Fruit fly (Drosophila melanogaster) whole organism, prepupa: ENCODE data around the gene CG34132.

Source experiments
- Blimp-1 ChIP-seq: fragments of 200-800 bp; sonication (Bioruptor generic); optimal IDR thresholded peaks from 3 replicates; lab custom pipeline; 2017; ENCODE audit warnings: missing biosample characterization, missing genetic modification characterization, mild to moderate bottlenecking, moderate library complexity, missing genetic modification reagents
- CG10631 ChIP-seq: fragments of 200-800 bp; sonication (Bioruptor generic); optimal IDR thresholded peaks from 2 replicates; lab custom pipeline; 2016; ENCODE audit warnings: missing biosample characterization, missing genetic modification characterization
- CG10669 ChIP-seq: fragments of 200-800 bp; sonication (Bioruptor generic); optimal IDR thresholded peaks from 3 replicates; lab custom pipeline; 2018; ENCODE audit warnings: missing biosample characterization, mild to moderate bottlenecking, missing genetic modification characterization, moderate library complexity
- CG11294 ChIP-seq: fragments of 200-800 bp; sonication (Bioruptor generic); IDR thresholded peaks from 2 replicates; pipeline ENCODE4 v1.3.6; 2022; ENCODE audit warnings: missing biosample characterization, missing genetic modification characterization
- CG1621 ChIP-seq: fragments of 200-800 bp; sonication (Bioruptor generic); optimal IDR thresholded peaks from 3 replicates; lab custom pipeline; 2018; ENCODE audit warnings: missing biosample characterization, mild to moderate bottlenecking, missing genetic modification characterization
- CG16779 ChIP-seq: fragments of 200-800 bp; sonication (Bioruptor generic); optimal IDR thresholded peaks from 3 replicates; lab custom pipeline; 2017; ENCODE audit warnings: missing biosample characterization, mild to moderate bottlenecking, missing genetic modification characterization
- CG3032 ChIP-seq: fragments of 200-800 bp; optimal IDR thresholded peaks from 2 replicates; lab custom pipeline; 2019; ENCODE audit warnings: missing biosample characterization, mild to moderate bottlenecking, missing genetic modification characterization, moderate library complexity
- CG31627 ChIP-seq: fragments of 200-800 bp; sonication (Bioruptor generic); optimal IDR thresholded peaks from 3 replicates; lab custom pipeline; 2016; ENCODE audit warnings: missing biosample characterization, missing genetic modification characterization
- CG34406 ChIP-seq: fragments of 200-800 bp; sonication (Bioruptor generic); optimal IDR thresholded peaks from 3 replicates; lab custom pipeline; 2016; ENCODE audit warnings: missing biosample characterization, missing genetic modification characterization
- CG6163 ChIP-seq: fragments of 200-800 bp; sonication (Bioruptor generic); IDR thresholded peaks from 3 replicates; pipeline ENCODE4 v1.3.6; 2022; ENCODE audit warnings: missing biosample characterization, missing genetic modification characterization
- CG6276 ChIP-seq: fragments of 200-800 bp; sonication (Bioruptor generic); optimal IDR thresholded peaks from 2 replicates; lab custom pipeline; 2017; ENCODE audit warnings: missing biosample characterization, mild to moderate bottlenecking, missing genetic modification characterization
- CG6808 ChIP-seq: fragments of 200-800 bp; sonication (Bioruptor generic); optimal IDR thresholded peaks from 3 replicates; lab custom pipeline; 2017; ENCODE audit warnings: missing biosample characterization, missing genetic modification characterization, mild to moderate bottlenecking, moderate library complexity, missing genetic modification reagents
- CG7368 ChIP-seq: fragments of 200-800 bp; sonication (Bioruptor generic); optimal IDR thresholded peaks from 3 replicates; lab custom pipeline; 2016; ENCODE audit warnings: missing biosample characterization, missing genetic modification characterization
- CG8319 ChIP-seq: fragments of 200-800 bp; sonication (Bioruptor generic); optimal IDR thresholded peaks from 3 replicates; lab custom pipeline; 2016; ENCODE audit warnings: missing biosample characterization, missing genetic modification characterization
- CG9139 ChIP-seq: fragments of 200-800 bp; sonication (Bioruptor generic); optimal IDR thresholded peaks from 3 replicates; lab custom pipeline; 2017; ENCODE audit warnings: missing biosample characterization, mild to moderate bottlenecking, missing genetic modification characterization
- Eip78C ChIP-seq: fragments of 200-800 bp; sonication (Bioruptor generic); peaks from one replicate; lab custom pipeline; 2016; ENCODE audit warnings: missing biosample characterization, missing genetic modification characterization
- Ets21C ChIP-seq: fragments of 200-800 bp; sonication (Bioruptor generic); optimal IDR thresholded peaks from 3 replicates; lab custom pipeline; 2016; ENCODE audit warnings: missing biosample characterization, missing genetic modification characterization
- Gug ChIP-seq: fragments of 200-800 bp; sonication (Bioruptor generic); IDR thresholded peaks from 2 replicates; pipeline ENCODE4 v1.3.6; 2022; ENCODE audit warnings: missing biosample characterization, missing genetic modification characterization
- Hr38 ChIP-seq: sonication (Bioruptor generic); optimal IDR thresholded peaks from 2 replicates; lab custom pipeline; 2016; ENCODE audit warnings: missing biosample characterization, missing genetic modification characterization
- Hr39 ChIP-seq: fragments of 200-800 bp; sonication (Bioruptor generic); optimal IDR thresholded peaks from 2 replicates; lab custom pipeline; 2016; ENCODE audit warnings: missing biosample characterization, missing genetic modification characterization
- Hr4 ChIP-seq: fragments of 200-800 bp; sonication (Bioruptor generic); optimal IDR thresholded peaks from 3 replicates; lab custom pipeline; 2016; ENCODE audit warnings: missing biosample characterization, missing genetic modification characterization
- Lpt ChIP-seq: fragments of 200-800 bp; sonication (Bioruptor generic); optimal IDR thresholded peaks from 3 replicates; lab custom pipeline; 2016; ENCODE audit warnings: missing biosample characterization, missing genetic modification characterization
- Met ChIP-seq: fragments of 200-800 bp; sonication (Bioruptor generic); optimal IDR thresholded peaks from 3 replicates; lab custom pipeline; 2016; ENCODE audit warnings: missing biosample characterization, missing genetic modification characterization
- OdsH ChIP-seq: fragments of 200-800 bp; sonication (Bioruptor generic); optimal IDR thresholded peaks from 3 replicates; lab custom pipeline; 2016; ENCODE audit warnings: missing biosample characterization, missing genetic modification characterization
- Smox ChIP-seq: fragments of 200-800 bp; sonication (Bioruptor generic); optimal IDR thresholded peaks from 3 replicates; lab custom pipeline; 2016; ENCODE audit warnings: missing biosample characterization, missing genetic modification characterization
- Sox14 ChIP-seq: fragments of 200-800 bp; sonication (Bioruptor generic); optimal IDR thresholded peaks from 3 replicates; lab custom pipeline; 2016; ENCODE audit warnings: missing biosample characterization, missing genetic modification characterization
- achi ChIP-seq: fragments of 200-800 bp; sonication (Bioruptor generic); optimal IDR thresholded peaks from 3 replicates; lab custom pipeline; 2016; ENCODE audit warnings: missing biosample characterization, missing genetic modification characterization
- acj6 ChIP-seq: fragments of 200-800 bp; sonication (Bioruptor generic); optimal IDR thresholded peaks from 3 replicates; lab custom pipeline; 2016; ENCODE audit warnings: missing biosample characterization, missing genetic modification characterization
- cyc ChIP-seq: fragments of 200-800 bp; sonication (Bioruptor generic); optimal IDR thresholded peaks from 3 replicates; lab custom pipeline; 2016; ENCODE audit warnings: missing biosample characterization, missing genetic modification characterization
- dac ChIP-seq: fragments of 200-800 bp; sonication (Bioruptor generic); optimal IDR thresholded peaks from 2 replicates; lab custom pipeline; 2017; ENCODE audit warnings: missing biosample characterization, mild to moderate bottlenecking, missing genetic modification characterization
- dsx ChIP-seq: fragments of 200-800 bp; optimal IDR thresholded peaks from 3 replicates; lab custom pipeline; 2019; ENCODE audit warnings: missing biosample characterization, mild to moderate bottlenecking, missing genetic modification characterization, moderate library complexity; ENCODE audit not compliant: poor library complexity, severe bottlenecking
- eg ChIP-seq: fragments of 200-800 bp; sonication (Bioruptor generic); IDR thresholded peaks from 3 replicates; pipeline ENCODE4 v1.3.6; 2022; ENCODE audit warnings: missing biosample characterization, missing genetic modification characterization
- fd59A ChIP-seq: fragments of 200-800 bp; sonication (Bioruptor generic); optimal IDR thresholded peaks from 2 replicates; lab custom pipeline; 2017; ENCODE audit warnings: missing biosample characterization, mild to moderate bottlenecking, missing genetic modification characterization, missing genetic modification reagents
- fd85E ChIP-seq: fragments of 200-800 bp; sonication (Bioruptor generic); optimal IDR thresholded peaks from 3 replicates; lab custom pipeline; 2016; ENCODE audit warnings: missing biosample characterization, missing genetic modification characterization
- fkh ChIP-seq: fragments of 200-800 bp; sonication (Bioruptor generic); optimal IDR thresholded peaks from 3 replicates; lab custom pipeline; 2017; ENCODE audit warnings: missing biosample characterization, mild to moderate bottlenecking, missing genetic modification characterization, moderate library complexity
- lz ChIP-seq: fragments of 200-800 bp; sonication (Bioruptor generic); optimal IDR thresholded peaks from 3 replicates; lab custom pipeline; 2016; ENCODE audit warnings: missing biosample characterization, missing genetic modification characterization
- net ChIP-seq: fragments of 200-800 bp; sonication (Bioruptor generic); optimal IDR thresholded peaks from 3 replicates; lab custom pipeline; 2016; ENCODE audit warnings: missing biosample characterization, missing genetic modification characterization
- pdm3 ChIP-seq: fragments of 200-800 bp; sonication (Bioruptor generic); optimal IDR thresholded peaks from 3 replicates; lab custom pipeline; 2016; ENCODE audit warnings: missing biosample characterization, missing genetic modification characterization
- salr ChIP-seq, 2 experiments: fragments of 200-800 bp; sonication (Bioruptor generic); optimal IDR thresholded peaks; 3 replicates each; lab custom pipeline; 2016 to 2018; ENCODE audit warnings: missing biosample characterization in 2 of 2, missing genetic modification characterization in 2 of 2, mild to moderate bottlenecking in 1 of 2
- spab ChIP-seq: fragments of 200-800 bp; sonication (Bioruptor generic); optimal IDR thresholded peaks from 2 replicates; lab custom pipeline; 2017; ENCODE audit warnings: missing biosample characterization, mild to moderate bottlenecking, missing genetic modification characterization, missing genetic modification reagents
- ss ChIP-seq, 2 experiments: fragments of 200-800 bp; sonication (Bioruptor generic); optimal IDR thresholded peaks; 2 replicates in 1 of 2; 3 replicates in 1 of 2; lab custom pipeline; 2017 to 2018; ENCODE audit warnings: mild to moderate bottlenecking in 2 of 2, missing biosample characterization in 2 of 2, missing genetic modification characterization in 2 of 2, moderate library complexity in 1 of 2
- svp ChIP-seq: fragments of 200-800 bp; sonication (Bioruptor generic); peaks from one replicate; lab custom pipeline; 2016; ENCODE audit warnings: missing biosample characterization, missing genetic modification characterization

Gene CG34132

DNA sequence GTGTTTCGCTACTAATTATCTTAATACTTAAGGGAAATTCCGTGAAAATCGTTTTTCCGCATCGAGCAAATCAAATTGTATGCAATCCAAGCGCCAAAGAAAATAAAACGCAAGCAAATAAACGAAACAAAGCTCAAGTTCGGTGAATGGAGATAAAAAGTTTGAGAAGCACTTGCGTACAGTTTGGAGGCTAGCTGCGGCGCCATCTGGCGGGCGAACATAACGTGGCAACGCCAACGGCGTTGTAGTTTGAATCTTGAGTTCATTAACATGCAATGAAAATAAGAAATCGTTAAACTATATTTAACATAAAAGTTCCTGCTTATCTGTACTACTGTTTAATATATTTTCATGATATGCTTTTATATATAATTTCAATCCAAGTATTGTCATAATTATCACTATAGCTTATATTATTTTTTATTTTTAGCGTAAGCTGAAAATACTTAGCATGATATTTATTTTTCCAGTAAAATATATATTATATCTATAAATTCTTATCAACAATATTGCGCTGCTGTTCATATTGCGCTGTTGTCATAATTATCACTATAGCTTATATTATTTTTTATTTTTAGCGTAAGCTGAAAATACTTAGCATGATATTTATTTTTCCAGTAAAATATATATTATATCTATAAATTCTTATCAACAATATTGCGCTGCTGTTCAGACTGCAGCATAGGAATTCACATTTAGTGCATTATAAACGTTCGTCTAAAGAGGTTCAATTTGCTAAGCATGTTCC lies 28.7 kb upstream of the CG34132 start, which contains the start of gene lectin-28C:
Gene lectin-28C, plus strand, starts transcription at position 698 of the 748 bp plus-strand sequence.
- TF ChIP-seq fkh (GFP tag; lab: Kevin White, UChicago) (peak; percentile 9), svp (GFP tag; lab: Kevin White, UChicago) (peak; percentile 55), CG3032 (tag; lab: Kevin White, UChicago) (peak; percentile 12), Hr39 (peak; percentile 31), Eip78C (GFP tag; lab: Kevin White, UChicago) (peak; percentile 41), eg (GFP tag; lab: Robert Waterston, UW) (0 out of 3 replicates have a peak, but pooled peaks have one; percentile 9), lz (GFP tag; lab: Kevin White, UChicago) (peak; percentile 14), CG6808 (GFP tag; lab: Kevin White, UChicago) (peak; percentile 3), CG31627 (GFP tag; lab: Kevin White, UChicago) (peak; percentile 7), cyc (peak; percentile 14), Sox14 (GFP tag; lab: Kevin White, UChicago) (peak; percentile 46)

DNA sequence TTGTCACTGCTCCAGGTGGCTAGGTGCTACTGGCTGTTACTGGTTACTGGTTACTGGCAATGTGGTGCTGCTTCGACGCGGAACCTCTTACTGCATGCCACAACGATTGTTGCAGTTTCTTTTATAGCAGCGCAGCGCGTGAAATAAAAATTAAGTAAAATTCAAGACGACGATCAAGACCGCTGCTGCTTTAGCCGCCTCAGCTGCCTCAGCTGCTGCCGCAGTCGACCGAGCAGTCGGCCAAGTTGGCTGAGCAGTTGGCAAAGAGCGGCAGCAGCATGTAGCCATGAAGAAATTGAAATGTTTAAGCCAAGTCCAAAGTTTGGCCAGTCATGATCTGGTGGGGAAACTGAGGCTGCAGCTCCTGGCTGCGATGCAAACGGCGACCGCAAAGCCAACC lies 24.6 kb upstream of the CG34132 start, which contains the start of gene TwdlE:
Gene TwdlE, minus strand, starts transcription at position 101 of the 400 bp plus-strand sequence.
- TF ChIP-seq Eip78C (GFP tag; lab: Kevin White, UChicago) (peak; percentile 66), CG6276 (no peak)
- TF ChIP-seq, all 60 proteins: peak for 1

DNA sequence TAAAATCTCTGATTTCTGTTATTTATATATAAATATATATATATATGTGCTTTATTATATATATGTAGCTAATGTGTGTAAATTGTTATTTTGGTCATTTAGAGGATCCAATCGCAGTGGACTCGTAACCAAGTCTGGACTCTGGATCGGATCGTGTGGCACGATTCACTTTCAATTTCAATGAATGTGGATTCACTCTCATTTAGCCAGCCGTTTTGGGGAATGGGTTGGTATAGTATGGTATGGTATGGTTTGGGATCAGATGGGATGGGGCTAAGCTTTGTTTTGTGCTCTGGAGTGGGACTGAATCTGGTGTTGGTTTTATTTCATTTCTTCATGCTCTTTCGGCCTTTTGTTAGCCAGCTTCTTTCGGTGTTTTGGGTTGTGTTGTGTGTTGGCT lies 23.6 kb upstream of the CG34132 start:
- TF ChIP-seq CG16779, result no peak
- TF ChIP-seq Blimp-1 (GFP tag; lab: Kevin White, UChicago), result peak; percentile 88

DNA sequence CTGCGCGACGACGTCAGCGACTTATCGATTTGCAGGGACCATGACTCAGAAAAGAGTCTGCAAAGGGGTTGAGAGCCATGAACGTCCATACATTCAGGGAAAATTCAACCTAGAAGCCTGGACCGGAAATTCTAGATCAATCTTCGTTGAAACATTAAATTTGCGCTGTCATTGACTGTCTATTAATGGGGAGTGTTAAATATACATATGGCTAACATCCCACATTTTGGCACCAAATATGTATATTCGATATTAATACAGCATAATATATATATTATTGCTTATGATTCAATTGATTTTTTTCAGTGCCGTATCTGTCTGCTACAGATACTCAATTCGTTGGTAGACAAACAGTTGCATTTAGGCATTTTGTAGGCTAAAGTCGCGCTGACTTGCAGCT lies 16.7 kb upstream of the CG34132 start:
- peak; percentile 35 for TF ChIP-seq CG3032 (tag; lab: Kevin White, UChicago)
- TF ChIP-seq Gug, result no peak
- TF ChIP-seq Lpt (GFP tag; lab: Kevin White, UChicago), result no peak
- TF ChIP-seq fkh (GFP tag; lab: Kevin White, UChicago), result no peak
- peak; percentile 13 for TF ChIP-seq CG1621 (tag; lab: Kevin White, UChicago)
- TF ChIP-seq OdsH (GFP tag; lab: Kevin White, UChicago), result peak; percentile 36
- peak; percentile 10 for TF ChIP-seq CG6808 (GFP tag; lab: Kevin White, UChicago)
- no peak for TF ChIP-seq CG10631 (GFP tag; lab: Kevin White, UChicago)
- TF ChIP-seq Sox14 (GFP tag; lab: Kevin White, UChicago), result no peak
- peak; percentile 44 for TF ChIP-seq CG10669
- TF ChIP-seq CG6163, result no peak
- TF ChIP-seq CG11294, result no peak; the same call in 1 of the 2 replicates
- TF ChIP-seq CG31627 (GFP tag; lab: Kevin White, UChicago), result no peak
- TF ChIP-seq fd59A (GFP tag; lab: Kevin White, UChicago), result no peak
- no peak for TF ChIP-seq Met (GFP tag; lab: Kevin White, UChicago)
- TF ChIP-seq svp (GFP tag; lab: Kevin White, UChicago), result no peak
- TF ChIP-seq spab, result peak; percentile 33
- TF ChIP-seq salr (GFP tag; optimal IDR thresholded peaks at IDR 0.05; lab: Kevin White, UChicago), result peak in 1 of 2 experiments; percentile 20
- TF ChIP-seq dsx (GFP tag; lab: Kevin White, UChicago), result peak; percentile 43
- TF ChIP-seq ss (GFP tag; optimal IDR thresholded peaks at IDR 0.05; lab: Kevin White, UChicago), result peak in 1 of 2 experiments; percentile 30
- TF ChIP-seq Hr4, result peak; percentile 18
- no peak for TF ChIP-seq fd85E
- no peak for TF ChIP-seq CG7368 (GFP tag; lab: Kevin White, UChicago)
- TF ChIP-seq Blimp-1 (GFP tag; lab: Kevin White, UChicago), result no peak
- TF ChIP-seq pdm3 (GFP tag; lab: Kevin White, UChicago), result peak; percentile 12
- TF ChIP-seq CG6276, result peak; percentile 2
- no peak for TF ChIP-seq net (GFP tag; lab: Kevin White, UChicago)
- no peak for TF ChIP-seq Ets21C (GFP tag; lab: Kevin White, UChicago)
- peak; percentile 78 for TF ChIP-seq Eip78C (GFP tag; lab: Kevin White, UChicago)
- no peak for TF ChIP-seq lz (GFP tag; lab: Kevin White, UChicago)
- no peak for TF ChIP-seq CG9139 (GFP tag; lab: Kevin White, UChicago)
- TF ChIP-seq Hr38, result no peak
- peak; percentile 6 for TF ChIP-seq acj6 (GFP tag; lab: Kevin White, UChicago)
- no peak for TF ChIP-seq Smox (GFP tag; lab: Kevin White, UChicago)
- peak; percentile 1 for TF ChIP-seq CG8319
- TF ChIP-seq CG34406, result no peak
- peak; percentile 5 for TF ChIP-seq achi (GFP tag; lab: Kevin White, UChicago)
- TF ChIP-seq dac (GFP tag; lab: Kevin White, UChicago), result no peak
